Fruit fly (Drosophila melanogaster): Measurements from ENCODE around the gene Sgt1.

- TF ChIP-seq Sin3A (optimal IDR thresholded peaks at IDR 0.05) (no peak), psq (optimal IDR thresholded peaks at IDR 0.05) (no peak), ttk (optimal IDR thresholded peaks at IDR 0.05) (no peak), h (optimal IDR thresholded peaks at IDR 0.05) (no peak), Myc (optimal IDR thresholded peaks at IDR 0.05) (no peak), insv (optimal IDR thresholded peaks at IDR 0.05) (no peak)
Observed at dm6 chr3R:8269740-8270139, 35.3 kb downstream of the Sgt1 start, which contains the start of gene CG9630.

Data from Kc167 (cell line).